Fruit fly (Drosophila melanogaster) whole organism: Measurements from ENCODE around the gene VhaAC39-2.

ENCODE experiments used
- CG8478 ChIP-seq: fragments of >200 bp; optimal IDR thresholded peaks from 2 replicates; lab custom pipeline; 2018; ENCODE audit warnings: inconsistent platforms
- Dll ChIP-seq: fragments of >200 bp; optimal IDR thresholded peaks from 2 replicates; lab custom pipeline; 2017
- EcR ChIP-seq, 2 experiments: fragments of >200 bp; optimal IDR thresholded peaks; 2 replicates each; lab custom pipeline; 2017; ENCODE audit warnings: missing biosample characterization in 2 of 2, missing genetic modification characterization in 2 of 2, missing genetic modification reagents in 2 of 2
- pan ChIP-seq: fragments of >200 bp; optimal IDR thresholded peaks from 2 replicates; lab custom pipeline; 2017
- psq ChIP-seq: fragments of >200 bp; optimal IDR thresholded peaks from 2 replicates; lab custom pipeline; 2017
- usp ChIP-seq: fragments of >200 bp; optimal IDR thresholded peaks from 2 replicates; lab custom pipeline; 2017; ENCODE audit warnings: missing biosample characterization, missing genetic modification characterization, mixed read lengths

Gene VhaAC39-2

DNA sequence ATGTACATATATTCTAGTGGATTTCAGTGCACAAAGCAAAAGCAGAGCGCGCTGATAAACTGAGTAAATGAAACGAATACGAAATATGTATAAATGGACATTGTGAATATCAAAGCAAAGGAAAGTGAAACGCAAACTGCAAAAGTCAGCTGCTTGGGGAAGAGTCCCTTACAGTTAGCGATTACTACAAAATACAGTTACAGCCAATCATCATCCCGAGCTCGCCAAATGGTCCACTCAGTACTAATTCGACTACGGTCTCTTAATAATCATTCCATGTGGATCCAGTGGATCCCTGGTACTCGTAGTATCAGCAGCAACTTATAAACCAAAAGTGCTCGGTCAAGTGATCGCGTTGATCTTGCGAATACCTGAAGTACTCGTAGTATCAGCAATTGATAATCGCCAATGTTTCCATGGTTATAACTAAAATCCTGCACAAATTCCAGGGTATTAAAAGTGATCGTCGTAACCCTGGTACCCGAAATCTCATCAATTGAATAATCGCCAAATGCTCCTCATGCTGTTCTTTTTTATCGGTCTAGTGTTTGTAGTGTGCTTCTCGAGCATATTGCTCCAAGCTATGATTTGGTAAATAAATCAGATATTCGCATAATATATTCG, 22.7 kb upstream of the VhaAC39-2 start:
- TF ChIP-seq pan (lab: Kevin White, UChicago) (no peak), usp (GFP tag; lab: Kevin White, UChicago) (no peak), Dll (no peak), EcR (GFP tag; optimal IDR thresholded peaks at IDR 0.05; lab: Kevin White, UChicago) (no peak), CG8478 (no peak), psq (lab: Kevin White, UChicago) (no peak)

DNA sequence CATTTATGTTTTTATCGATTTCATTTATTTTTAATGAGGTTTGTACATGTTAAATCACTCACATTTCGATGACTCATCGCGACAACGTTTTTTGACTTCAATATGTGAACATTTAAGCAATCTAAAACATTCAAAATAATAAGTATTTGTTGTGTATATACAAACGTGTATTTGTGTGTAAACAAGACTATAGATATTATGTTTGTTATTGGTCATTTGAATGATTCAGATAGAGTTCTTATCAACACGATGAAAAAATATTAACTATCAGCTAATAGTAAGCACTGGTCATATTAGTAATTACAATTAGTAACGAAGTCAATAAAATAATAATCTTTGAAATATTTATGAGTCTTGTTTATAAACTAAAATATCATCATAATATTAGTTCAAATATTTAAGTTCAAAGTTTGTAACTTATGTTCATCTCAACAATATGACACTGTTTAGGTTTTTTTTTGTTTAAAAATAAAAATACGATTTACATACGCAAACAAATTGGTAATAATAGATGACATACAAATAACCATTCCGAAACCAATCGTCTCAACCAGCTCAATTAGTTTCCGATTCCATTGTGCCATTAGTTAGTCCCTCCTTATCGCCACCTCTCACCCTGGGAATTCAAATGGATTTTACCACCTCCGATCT, 22.0 kb upstream of the VhaAC39-2 start:
- TF ChIP-seq CG8478 (no peak), pan (lab: Kevin White, UChicago) (no peak), Dll (no peak), psq (lab: Kevin White, UChicago) (no peak)

DNA sequence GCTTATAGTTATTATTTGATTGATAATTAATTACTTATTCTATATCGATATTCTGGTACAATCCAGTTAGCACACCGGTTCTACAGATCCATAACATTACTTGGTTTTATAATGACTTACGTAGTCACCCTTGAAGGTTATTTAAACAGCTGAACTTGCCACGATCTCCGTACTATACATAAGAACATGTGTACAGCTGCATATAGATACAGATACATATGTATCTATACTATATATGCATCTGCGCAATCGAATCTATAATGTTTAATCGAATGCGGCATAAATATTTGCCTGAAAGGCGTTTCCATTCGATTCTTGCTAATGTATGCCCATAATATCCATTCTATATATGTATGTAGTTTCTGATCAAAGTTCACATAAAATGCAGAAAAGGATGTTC, 20.2 kb upstream of the VhaAC39-2 start:
- TF ChIP-seq psq (lab: Kevin White, UChicago) (no peak), pan (lab: Kevin White, UChicago) (no peak)

DNA sequence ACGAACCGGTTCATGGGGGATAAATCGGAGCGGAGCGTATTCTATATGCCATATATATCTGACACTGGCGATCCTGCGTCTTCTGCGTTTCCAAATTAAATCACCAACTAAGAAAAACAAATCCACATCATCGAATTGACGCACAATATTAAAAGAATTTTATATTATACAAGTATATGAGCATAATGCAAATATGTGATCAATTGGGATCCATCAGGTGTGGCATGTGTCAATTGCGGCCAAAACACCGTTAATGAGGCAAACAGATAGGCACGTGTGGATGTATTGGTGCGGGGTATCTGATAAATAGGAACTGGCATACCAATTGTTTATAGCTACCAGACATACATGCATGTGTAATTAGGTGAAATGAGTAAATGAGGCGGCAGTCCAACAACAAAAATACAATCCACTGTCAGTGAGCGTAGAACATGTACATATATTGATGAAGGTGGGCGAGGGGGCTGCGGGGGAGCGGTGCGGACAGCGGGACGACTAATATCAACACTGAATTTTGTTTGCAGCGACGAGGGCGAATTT, 19.0 kb upstream of the VhaAC39-2 start:
- TF ChIP-seq usp (GFP tag; lab: Kevin White, UChicago) (no peak), pan (lab: Kevin White, UChicago) (no peak), Dll (no peak), EcR (GFP tag; optimal IDR thresholded peaks at IDR 0.05; lab: Kevin White, UChicago) (no peak), psq (lab: Kevin White, UChicago) (no peak), CG8478 (no peak)

DNA sequence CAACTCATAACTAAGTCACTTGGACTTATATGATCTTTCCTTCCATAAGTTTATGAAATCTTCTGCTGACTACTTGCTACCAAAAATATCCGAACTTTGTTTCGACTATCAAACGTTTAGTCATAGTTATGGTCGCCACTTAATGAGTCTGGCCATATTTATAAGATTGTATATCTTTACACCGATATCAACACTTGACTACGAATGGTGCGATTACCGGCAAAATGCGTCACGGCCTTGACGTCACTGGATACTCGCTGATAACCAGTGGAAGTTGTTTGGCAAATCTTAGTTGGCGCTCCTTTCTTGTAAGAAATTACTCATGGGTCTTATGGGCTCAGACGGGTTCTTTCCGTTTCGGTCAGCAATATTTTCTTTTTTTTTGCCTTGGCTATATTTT, 18.3 kb upstream of the VhaAC39-2 start:
- no peak for TF ChIP-seq Dll
- TF ChIP-seq CG8478, result no peak

DNA sequence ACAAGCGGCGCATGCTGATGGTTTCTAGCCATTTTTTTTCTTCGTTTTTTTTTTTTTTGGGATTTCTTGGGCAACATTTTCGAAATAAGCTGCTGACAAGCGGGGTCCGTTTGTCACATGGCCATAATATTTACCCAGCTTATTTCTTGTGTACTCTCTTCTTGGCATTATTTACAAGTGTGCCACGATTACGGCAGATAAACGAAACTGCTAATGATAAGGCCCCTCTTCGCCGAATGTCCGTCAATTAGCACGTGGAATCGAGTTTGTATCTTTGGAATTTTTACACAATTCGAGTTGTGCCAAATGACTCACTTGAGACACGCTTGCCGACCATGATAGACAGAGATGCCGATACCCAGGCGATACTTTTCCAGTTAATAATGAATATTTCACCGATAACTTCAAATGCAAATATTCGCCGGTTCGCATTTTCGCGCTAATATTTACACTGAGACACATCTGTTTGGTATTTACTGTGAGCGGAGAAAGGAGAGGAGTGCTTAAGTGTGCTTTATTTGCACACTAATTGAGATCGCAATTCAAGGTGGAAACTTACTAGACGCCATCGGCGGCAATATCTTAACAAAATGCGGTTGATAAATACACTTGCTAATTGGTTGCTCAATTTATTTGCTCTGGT, 17.4 kb upstream of the VhaAC39-2 start:
- no peak for TF ChIP-seq CG8478
- TF ChIP-seq psq (lab: Kevin White, UChicago), result no peak
- no peak for TF ChIP-seq pan (lab: Kevin White, UChicago)
- no peak for TF ChIP-seq Dll
- no peak for TF ChIP-seq EcR (GFP tag; optimal IDR thresholded peaks at IDR 0.05; lab: Kevin White, UChicago)
- no peak for TF ChIP-seq usp (GFP tag; lab: Kevin White, UChicago)

DNA sequence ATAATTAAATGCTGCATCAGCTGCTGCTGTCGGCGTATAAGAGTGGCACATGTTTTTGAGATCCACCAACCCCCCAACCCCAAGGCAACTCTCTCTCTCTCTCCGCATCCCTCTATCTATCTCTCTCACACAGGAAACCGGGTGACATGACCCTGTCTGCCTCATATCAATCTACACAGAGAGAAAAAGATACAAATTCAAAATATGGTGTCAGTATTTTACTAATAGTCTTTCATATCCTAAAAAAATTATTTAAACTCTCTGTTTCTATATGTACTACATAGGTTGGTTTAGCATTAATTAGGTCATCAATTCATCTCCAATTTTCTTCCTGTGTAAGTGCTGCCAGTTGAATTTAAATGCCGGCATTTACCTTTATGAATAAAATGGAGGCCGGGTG, 16.3 kb upstream of the VhaAC39-2 start:
- TF ChIP-seq Dll (no peak), CG8478 (no peak), psq (lab: Kevin White, UChicago) (no peak), EcR (GFP tag; optimal IDR thresholded peaks at IDR 0.05; lab: Kevin White, UChicago) (no peak), pan (lab: Kevin White, UChicago) (no peak), usp (GFP tag; lab: Kevin White, UChicago) (no peak)

DNA sequence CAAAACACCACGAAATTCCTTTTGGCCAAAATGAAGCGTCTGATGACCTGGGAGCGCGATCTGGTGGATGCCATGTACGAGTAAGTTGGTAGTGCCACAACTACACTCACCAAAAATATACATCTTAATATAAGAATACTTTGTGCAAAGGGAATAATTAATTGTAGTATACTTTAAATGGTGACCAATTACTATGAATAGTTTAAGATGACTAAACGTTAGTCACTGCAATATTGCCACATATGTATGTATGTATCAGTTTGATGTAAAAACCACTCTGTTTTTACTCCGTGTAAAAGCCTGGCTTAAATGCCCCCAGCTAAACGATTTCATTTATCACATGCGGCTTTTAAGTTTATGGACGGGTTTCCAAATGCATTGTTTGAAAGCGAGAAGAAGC, 15.6 kb upstream of the VhaAC39-2 start:
- TF ChIP-seq EcR (GFP tag; optimal IDR thresholded peaks at IDR 0.05; lab: Kevin White, UChicago), result no peak
- TF ChIP-seq pan (lab: Kevin White, UChicago), result peak; percentile 43
- no peak for TF ChIP-seq psq (lab: Kevin White, UChicago)
- no peak for TF ChIP-seq Dll

DNA sequence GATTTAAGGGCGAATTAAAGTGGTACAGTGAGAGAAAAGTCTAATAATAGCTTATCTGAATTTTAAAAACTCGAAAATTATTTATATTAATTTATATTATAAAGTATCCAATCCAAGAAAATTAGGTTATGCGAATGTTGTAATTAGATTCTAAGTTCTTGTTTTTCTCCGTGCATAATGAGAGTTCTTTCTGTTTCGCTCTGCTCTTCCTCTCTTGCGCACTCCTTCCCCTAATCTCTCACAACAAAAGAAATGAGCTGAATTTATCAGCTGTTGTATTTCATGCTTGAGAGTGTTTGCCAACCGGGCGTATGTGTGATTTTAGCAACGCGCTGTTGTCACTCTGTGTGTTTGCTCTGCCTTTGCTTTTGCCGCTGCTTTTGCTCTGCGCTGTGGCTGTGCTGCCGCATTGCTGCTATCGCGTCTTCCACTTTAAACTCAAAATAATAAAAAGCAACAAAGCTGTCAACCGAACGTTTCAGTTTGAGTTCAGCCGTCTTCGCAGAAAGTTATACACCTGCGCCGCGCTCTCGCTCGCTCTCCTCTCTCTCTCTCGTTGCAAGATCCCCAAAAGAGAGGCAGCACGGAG, 14.4 kb upstream of the VhaAC39-2 start, which contains the start of gene CG46310:
CG46310 (plus strand) TSS at position 481 of the 589 bp plus-strand sequence.
- no peak for TF ChIP-seq pan (lab: Kevin White, UChicago)

DNA sequence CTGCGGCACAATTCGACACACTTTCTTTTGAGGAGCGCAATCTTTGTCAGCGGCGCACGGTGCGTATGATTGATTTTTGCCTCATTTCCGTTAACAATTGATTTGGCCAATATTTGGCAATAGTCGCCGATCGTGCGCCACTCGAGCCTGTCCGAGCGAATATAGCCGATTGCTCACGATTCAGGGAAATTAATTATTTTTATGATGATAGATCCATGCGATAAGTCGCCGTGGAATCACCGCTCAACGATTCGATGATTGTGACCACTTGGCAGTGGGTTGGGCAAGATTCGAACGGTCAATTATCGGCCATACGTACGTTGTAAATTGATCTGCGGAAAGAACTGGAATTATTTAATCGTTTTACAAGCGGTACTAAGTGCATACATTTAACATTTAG, 12.8 kb upstream of the VhaAC39-2 start:
- TF ChIP-seq pan (lab: Kevin White, UChicago) (no peak), usp (GFP tag; lab: Kevin White, UChicago) (no peak), Dll (no peak), EcR (GFP tag; optimal IDR thresholded peaks at IDR 0.05; lab: Kevin White, UChicago) (no peak), CG8478 (no peak), psq (lab: Kevin White, UChicago) (no peak)

DNA sequence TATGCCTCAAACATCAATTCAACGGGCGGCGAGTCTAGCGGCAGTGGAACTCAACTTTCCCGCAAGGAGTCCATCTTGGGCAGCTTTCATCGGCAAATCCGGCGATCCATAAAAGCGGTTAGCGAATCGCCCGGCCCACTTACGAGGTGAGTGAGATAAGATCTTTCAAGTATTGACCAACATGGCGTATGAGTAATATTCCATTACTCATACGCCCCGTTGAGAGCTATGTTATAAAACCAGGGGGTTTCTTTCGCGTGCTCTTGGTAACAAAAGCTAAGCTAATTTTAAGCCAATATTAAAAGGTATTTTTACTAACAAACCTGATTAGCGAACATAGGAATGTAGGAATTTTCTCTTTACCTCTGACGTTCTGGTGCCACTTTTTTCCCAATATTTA, 11.2 kb upstream of the VhaAC39-2 start:
- TF ChIP-seq Dll, result no peak
- TF ChIP-seq EcR (GFP tag; optimal IDR thresholded peaks at IDR 0.05; lab: Kevin White, UChicago), result no peak
- no peak for TF ChIP-seq pan (lab: Kevin White, UChicago)
- TF ChIP-seq psq (lab: Kevin White, UChicago), result no peak
- TF ChIP-seq CG8478, result no peak
- TF ChIP-seq usp (GFP tag; lab: Kevin White, UChicago), result no peak

DNA sequence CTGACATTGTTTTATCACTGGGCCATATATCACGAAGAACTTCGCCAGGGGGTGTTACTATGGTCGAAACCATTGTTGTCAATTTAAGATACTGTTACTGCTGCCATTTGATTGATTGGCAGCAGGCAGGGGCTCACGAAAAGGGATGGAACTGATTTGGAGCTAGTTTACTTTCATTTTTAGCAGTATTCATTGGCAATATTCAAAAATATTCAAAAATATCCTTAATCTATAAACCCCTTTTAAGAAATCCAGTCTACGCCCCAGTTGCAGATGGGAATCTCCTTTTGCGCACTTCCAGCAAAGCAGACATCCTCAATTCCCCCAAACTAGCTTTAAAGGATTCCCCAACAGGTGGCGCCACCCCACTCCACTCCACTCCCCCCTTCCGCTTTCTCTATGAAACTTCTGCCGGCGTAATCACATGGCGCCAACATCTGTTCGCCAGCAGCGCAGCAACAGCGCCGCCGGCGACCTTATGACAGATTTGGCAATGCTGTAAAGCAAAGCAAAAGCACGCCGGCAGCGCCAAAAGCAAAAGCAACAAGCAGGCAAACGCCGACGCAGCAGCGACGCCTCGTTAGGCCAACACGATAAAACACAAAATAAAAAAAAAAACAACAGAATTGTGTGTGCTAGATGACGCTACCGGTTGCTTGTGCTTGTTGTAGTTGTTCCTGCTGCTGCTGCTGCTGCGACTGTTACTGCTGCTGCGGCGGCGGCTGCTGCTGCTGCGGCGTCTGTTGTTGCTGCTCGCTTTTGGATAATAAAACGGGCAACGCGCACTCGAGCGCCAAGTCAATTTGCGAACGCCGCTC, 8.6 kb upstream of the VhaAC39-2 start, which contains the start of gene Irk1:
Irk1 (plus strand) TSS at position 811 of the 818 bp plus-strand sequence.
- no peak for TF ChIP-seq EcR (GFP tag; optimal IDR thresholded peaks at IDR 0.05; lab: Kevin White, UChicago)
- TF ChIP-seq Dll, result no peak
- TF ChIP-seq pan (lab: Kevin White, UChicago), result no peak
- no peak for TF ChIP-seq usp (GFP tag; lab: Kevin White, UChicago)
- no peak for TF ChIP-seq CG8478
